Worm (Caenorhabditis elegans) whole organism, young adult: ENCODE measurements around the gene mig-17.
A peak's percentile ranks its signal among the peaks of the same experiment; 100 is the strongest.

Experiments
- B0035.1 ChIP-seq: sonication (generic microtip); optimal IDR thresholded peaks from 2 replicates; lab custom pipeline; 2016; ENCODE audit warnings: missing genetic modification characterization, mild to moderate bottlenecking, missing compliant biosample characterization, missing genotype, missing genetic modification reagents
- C06A6.2 ChIP-seq: fragments of 200-800 bp; sonication (Bioruptor generic); conservative IDR thresholded peaks from 2 replicates; pipeline ENCODE4 v1.3.6; 2022; ENCODE audit warnings: missing genetic modification characterization, missing compliant biosample characterization
- C17E4.6 ChIP-seq: fragments of 200-800 bp; sonication (Bioruptor generic); IDR thresholded peaks from 2 replicates; pipeline ENCODE4 v1.3.6; 2022; ENCODE audit warnings: missing genetic modification reagents, missing genetic modification characterization, missing compliant biosample characterization
- D2030.7 ChIP-seq: fragments of 200-800 bp; sonication (Bioruptor generic); IDR thresholded peaks from 2 replicates; pipeline ENCODE4 v1.3.6; 2022; ENCODE audit warnings: missing genetic modification reagents, missing genetic modification characterization, missing compliant biosample characterization
- F57C9.4 ChIP-seq: sonication (generic microtip); optimal IDR thresholded peaks from 2 replicates; lab custom pipeline; 2017; ENCODE audit warnings: mild to moderate bottlenecking, missing genetic modification characterization, missing compliant biosample characterization
- T26A5.8 ChIP-seq: sonication (generic microtip); optimal IDR thresholded peaks from 2 replicates; lab custom pipeline; 2016; ENCODE audit warnings: missing genetic modification characterization, missing compliant biosample characterization
- Y53F4B.3 ChIP-seq: fragments of 200-800 bp; sonication (Bioruptor generic); IDR thresholded peaks from 2 replicates; pipeline ENCODE4 v1.3.6; 2022; ENCODE audit warnings: missing genetic modification reagents, missing genetic modification characterization, missing compliant biosample characterization
- Y67H2A.10 ChIP-seq: fragments of 200-800 bp; sonication (Bioruptor generic); conservative IDR thresholded peaks from 2 replicates; pipeline ENCODE4 v1.3.6; 2022; ENCODE audit warnings: missing genetic modification reagents, missing genetic modification characterization, missing compliant biosample characterization
- akir-1 ChIP-seq: fragments of 200-800 bp; sonication (Bioruptor generic); optimal IDR thresholded peaks from 2 replicates; lab custom pipeline; 2018; ENCODE audit warnings: mild to moderate bottlenecking, missing genetic modification characterization, moderate library complexity, missing compliant biosample characterization
- aptf-3 ChIP-seq: fragments of 200-800 bp; sonication (Bioruptor generic); IDR thresholded peaks from 2 replicates; pipeline ENCODE4 v1.3.6; 2022; ENCODE audit warnings: missing genetic modification characterization, missing compliant biosample characterization
- bed-1 ChIP-seq: fragments of 200-800 bp; sonication (Bioruptor generic); IDR thresholded peaks from 2 replicates; pipeline ENCODE4 v1.3.6; 2022; ENCODE audit warnings: missing genetic modification reagents, missing genetic modification characterization, missing compliant biosample characterization
- cebp-2 ChIP-seq: fragments of 200-800 bp; sonication (Bioruptor generic); IDR thresholded peaks from 2 replicates; pipeline ENCODE4 v1.3.6; 2022; ENCODE audit warnings: missing genetic modification characterization, missing compliant biosample characterization
- ceh-100 ChIP-seq: fragments of 200-800 bp; sonication (Bioruptor generic); IDR thresholded peaks from 2 replicates; pipeline ENCODE4 v1.3.6; 2022; ENCODE audit warnings: missing genetic modification reagents, missing genetic modification characterization, missing compliant biosample characterization
- ceh-91 ChIP-seq: fragments of 200-800 bp; sonication (Bioruptor generic); IDR thresholded peaks from 2 replicates; pipeline ENCODE4 v1.3.6; 2022; ENCODE audit warnings: missing genetic modification reagents, missing genetic modification characterization, missing compliant biosample characterization
- dpl-1 ChIP-seq: fragments of 150-350 bp; optimal IDR thresholded peaks from 2 replicates; lab custom pipeline; 2014; ENCODE audit warnings: missing biosample characterization, missing genetic modification reagents, missing genetic modification characterization
- efl-1 ChIP-seq: fragments of 150-350 bp; optimal IDR thresholded peaks from 2 replicates; lab custom pipeline; 2014; ENCODE audit warnings: missing biosample characterization, missing genetic modification reagents, missing genetic modification characterization
- egrh-3 ChIP-seq: fragments of 200-800 bp; sonication (Bioruptor generic); IDR thresholded peaks from 2 replicates; pipeline ENCODE4 v1.3.6; 2022; ENCODE audit warnings: missing genetic modification reagents, missing genetic modification characterization, missing compliant biosample characterization
- ets-4 ChIP-seq: fragments of 200-800 bp; sonication (Bioruptor generic); optimal IDR thresholded peaks from 2 replicates; lab custom pipeline; 2018; ENCODE audit warnings: mild to moderate bottlenecking, missing genetic modification characterization, missing compliant biosample characterization
- gei-17 ChIP-seq: fragments of 200-800 bp; sonication (Bioruptor generic); optimal IDR thresholded peaks from 2 replicates; lab custom pipeline; 2018; ENCODE audit warnings: mild to moderate bottlenecking, missing genetic modification characterization, missing compliant biosample characterization
- him-1 ChIP-seq: sonication (generic microtip); optimal IDR thresholded peaks from 2 replicates; lab custom pipeline; 2016; ENCODE audit warnings: missing genotype, missing genetic modification reagents, missing genetic modification characterization, missing compliant biosample characterization
- hlh-12 ChIP-seq: sonication (generic microtip); optimal IDR thresholded peaks from 2 replicates; lab custom pipeline; 2016; ENCODE audit warnings: missing genetic modification characterization, missing compliant biosample characterization
- hlh-26 ChIP-seq: fragments of 200-800 bp; sonication (Bioruptor generic); conservative IDR thresholded peaks from 2 replicates; pipeline ENCODE4 v1.3.6; 2022; ENCODE audit warnings: missing genetic modification reagents, missing genetic modification characterization, missing compliant biosample characterization
- hmg-1.2 ChIP-seq: fragments of 200-800 bp; sonication (Bioruptor generic); IDR thresholded peaks from 2 replicates; pipeline ENCODE4 v1.3.6; 2022; ENCODE audit warnings: missing genetic modification reagents, missing genetic modification characterization, missing compliant biosample characterization
- let-607 ChIP-seq, 2 experiments: fragments of 200-800 bp in 1 of 2; sonication (Bioruptor generic) in 1 of 2; sonication (generic microtip) in 1 of 2; optimal IDR thresholded peaks; 2 replicates each; lab custom pipeline; 2016 to 2018; ENCODE audit warnings: mild to moderate bottlenecking in 2 of 2, missing compliant biosample characterization in 2 of 2, missing genetic modification characterization in 2 of 2, moderate library complexity in 2 of 2, missing genotype in 1 of 2
- lsl-1 ChIP-seq: fragments of 200-800 bp; sonication (Bioruptor generic); optimal IDR thresholded peaks from 2 replicates; lab custom pipeline; 2018; ENCODE audit warnings: mild to moderate bottlenecking, missing genetic modification characterization, moderate library complexity, missing compliant biosample characterization
- madf-10 ChIP-seq: sonication (generic microtip); optimal IDR thresholded peaks from 2 replicates; lab custom pipeline; 2016; ENCODE audit warnings: mild to moderate bottlenecking, missing genetic modification characterization, missing compliant biosample characterization
- madf-3 ChIP-seq: fragments of 200-800 bp; sonication (Bioruptor generic); IDR thresholded peaks from 2 replicates; pipeline ENCODE4 v1.3.6; 2022; ENCODE audit warnings: missing genetic modification reagents, missing genetic modification characterization, missing compliant biosample characterization
- madf-8 ChIP-seq: fragments of 200-800 bp; sonication (Bioruptor generic); conservative IDR thresholded peaks from 2 replicates; pipeline ENCODE4 v1.3.6; 2022; ENCODE audit warnings: missing genetic modification reagents, missing genetic modification characterization, missing compliant biosample characterization
- mel-28 ChIP-seq: sonication (generic microtip); optimal IDR thresholded peaks from 2 replicates; lab custom pipeline; 2016; ENCODE audit warnings: borderline replicate concordance, mild to moderate bottlenecking, missing genetic modification characterization, missing compliant biosample characterization
- mxl-1 ChIP-seq: sonication (generic microtip); optimal IDR thresholded peaks from 2 replicates; lab custom pipeline; 2016; ENCODE audit warnings: missing genetic modification characterization, missing compliant biosample characterization
- nfya-1 ChIP-seq: sonication (generic microtip); optimal IDR thresholded peaks from 2 replicates; lab custom pipeline; 2017; ENCODE audit warnings: antibody characterized with exemption, missing compliant biosample characterization, missing genetic modification characterization, borderline replicate concordance; ENCODE audit not compliant: insufficient read depth
- nfyb-1 ChIP-seq: fragments of 200-800 bp; sonication (Bioruptor generic); IDR thresholded peaks from 2 replicates; pipeline ENCODE4 v1.3.6; 2022; ENCODE audit warnings: missing genetic modification reagents, missing genetic modification characterization, missing compliant biosample characterization
- nhr-27 ChIP-seq: fragments of 200-800 bp; sonication (Bioruptor generic); optimal IDR thresholded peaks from 2 replicates; lab custom pipeline; 2018; ENCODE audit warnings: mild to moderate bottlenecking, missing genetic modification characterization, moderate library complexity, missing compliant biosample characterization
- rcor-1 ChIP-seq: fragments of 200-800 bp; sonication (Bioruptor generic); IDR thresholded peaks from 2 replicates; pipeline ENCODE4 v1.3.6; 2022; ENCODE audit warnings: missing genetic modification reagents, missing genetic modification characterization, missing compliant biosample characterization
- rpc-1 ChIP-seq, 2 experiments: fragments of 150-350 bp in 1 of 2; sonication (generic microtip) in 1 of 2; optimal IDR thresholded peaks; 2 replicates each; lab custom pipeline; 2014 to 2018; ENCODE audit warnings: missing biosample characterization in 1 of 2, missing genetic modification characterization in 1 of 2, missing genetic modification reagents in 1 of 2, missing genotype in 1 of 2
- sea-2 ChIP-seq: fragments of 200-800 bp; sonication (Bioruptor generic); IDR thresholded peaks from 2 replicates; pipeline ENCODE4 v1.3.6; 2022; ENCODE audit warnings: missing genetic modification characterization, missing compliant biosample characterization
- snpc-4 ChIP-seq, 5 experiments: fragments of 150-350 bp in 1 of 5; sonication (generic microtip) in 4 of 5; optimal IDR thresholded peaks; 2 replicates each; lab custom pipeline; 2014 to 2018; ENCODE audit warnings: missing genetic modification characterization in 5 of 5, missing biosample characterization in 3 of 5, antibody characterized with exemption in 2 of 5, mild to moderate bottlenecking in 2 of 5, missing compliant biosample characterization in 2 of 5, missing genotype in 2 of 5, moderate library complexity in 2 of 5, missing genetic modification reagents in 1 of 5
- somi-1 ChIP-seq: fragments of 200-800 bp; sonication (Bioruptor generic); optimal IDR thresholded peaks from 2 replicates; lab custom pipeline; 2018; ENCODE audit warnings: mild to moderate bottlenecking, missing genetic modification characterization, missing compliant biosample characterization
- tbx-9 ChIP-seq: sonication (generic microtip); optimal IDR thresholded peaks from 2 replicates; lab custom pipeline; 2016; ENCODE audit warnings: borderline replicate concordance, missing genetic modification characterization, inconsistent platforms, missing compliant biosample characterization
- zfh-2 ChIP-seq: fragments of 200-800 bp; sonication (Bioruptor generic); conservative IDR thresholded peaks from 2 replicates; pipeline ENCODE4 v1.3.6; 2022; ENCODE audit warnings: missing genetic modification reagents, missing genetic modification characterization, missing compliant biosample characterization
- ztf-6 ChIP-seq: fragments of 200-800 bp; sonication (Bioruptor generic); IDR thresholded peaks from 2 replicates; pipeline ENCODE4 v1.3.6; 2022; ENCODE audit warnings: missing genetic modification reagents, missing genetic modification characterization, missing compliant biosample characterization

mig-17 gene

DNA sequence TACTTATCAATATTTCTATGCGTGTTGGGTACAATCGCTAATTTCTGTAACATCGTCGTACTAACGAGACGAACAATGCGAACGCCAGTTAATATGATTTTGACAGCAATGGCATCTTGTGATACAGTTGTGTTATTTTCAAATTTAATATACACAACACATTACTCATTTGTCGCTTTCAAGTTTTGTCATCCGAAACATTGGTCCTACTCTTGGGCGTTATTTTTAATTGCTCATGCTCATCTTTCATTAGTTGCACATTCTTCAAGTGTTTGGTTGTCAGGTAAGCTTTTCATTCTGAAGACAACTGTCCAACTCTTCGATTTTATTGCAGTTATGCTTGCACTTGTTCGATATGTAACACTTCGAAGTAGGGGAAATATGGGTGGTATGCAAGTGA lies 7.3 kb upstream of the mig-17 start:
- no peak for TF ChIP-seq ceh-91
- TF ChIP-seq dpl-1 (GFP tag; lab: Kevin White, UChicago), result no peak
- TF ChIP-seq akir-1, result no peak
- TF ChIP-seq, all 124 proteins: peak for 0

DNA sequence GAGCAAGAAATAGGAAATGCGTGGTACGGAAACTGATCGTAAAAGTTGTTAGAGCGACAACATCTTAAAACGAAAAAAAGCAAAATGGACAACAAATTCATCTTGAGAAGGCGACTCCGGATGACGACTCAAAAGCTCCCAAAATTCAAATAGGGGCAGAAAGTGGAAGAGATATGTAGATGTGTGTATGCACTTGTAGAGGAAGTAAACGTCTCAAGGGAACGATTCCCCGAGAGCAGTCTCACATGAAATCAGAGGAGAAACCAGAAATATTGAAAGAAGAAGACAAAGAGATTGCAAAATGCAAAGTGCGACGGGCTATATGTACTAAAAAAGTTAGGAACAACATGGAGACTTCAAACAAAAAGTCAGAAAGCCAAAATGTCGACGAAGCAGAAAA lies 3.0 kb upstream of the mig-17 start, which contains the start of gene F57B7.2:
Gene F57B7.2 (minus strand): TSS at position 101 of the 400 bp plus-strand sequence.
- TF ChIP-seq mel-28 (tag; lab: Kevin White, UChicago) (no peak), madf-8 (GFP tag; lab: Robert Waterston, UW) (no peak), C17E4.6 (GFP tag; lab: Robert Waterston, UW) (no peak), ceh-100 (GFP tag; lab: Robert Waterston, UW) (no peak), nfyb-1 (GFP tag; lab: Robert Waterston, UW) (no peak), hlh-26 (GFP tag; lab: Robert Waterston, UW) (no peak), Y67H2A.10 (GFP tag; lab: Robert Waterston, UW) (no peak), rpc-1 (optimal IDR thresholded peaks at IDR 0.05; lab: Kevin White, UChicago) (no peak), rpc-1 (tag; optimal IDR thresholded peaks at IDR 0.05; lab: Kevin White, UChicago) (no peak), D2030.7 (no peak)

DNA sequence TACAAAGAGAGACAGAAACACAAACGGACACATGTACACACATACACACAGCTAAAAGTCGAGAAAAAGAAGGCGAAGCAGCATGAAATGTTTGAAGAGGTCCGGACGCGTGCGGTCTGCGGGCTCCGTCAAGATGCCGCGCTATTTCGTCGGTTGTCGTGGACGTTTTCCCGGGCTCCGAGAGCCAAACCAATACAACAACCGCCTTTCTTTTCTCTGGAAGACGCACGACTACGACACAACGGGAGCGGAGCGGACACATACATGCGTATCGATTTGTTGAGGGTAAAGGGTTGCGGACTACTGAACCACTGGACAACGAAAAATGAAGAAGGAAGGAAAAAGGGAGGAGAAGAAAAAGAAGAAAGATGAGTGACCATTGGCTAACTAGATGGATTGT lies 1.1 kb upstream of the mig-17 start:
- no peak for TF ChIP-seq hlh-12
- TF ChIP-seq madf-10 (tag; lab: Kevin White, UChicago), result peak; percentile 33
- 0 out of 2 replicates have a peak, but pooled peaks have one; percentile 37 for TF ChIP-seq cebp-2
- TF ChIP-seq zfh-2 (GFP tag; lab: Robert Waterston, UW), result peak; percentile 82

DNA sequence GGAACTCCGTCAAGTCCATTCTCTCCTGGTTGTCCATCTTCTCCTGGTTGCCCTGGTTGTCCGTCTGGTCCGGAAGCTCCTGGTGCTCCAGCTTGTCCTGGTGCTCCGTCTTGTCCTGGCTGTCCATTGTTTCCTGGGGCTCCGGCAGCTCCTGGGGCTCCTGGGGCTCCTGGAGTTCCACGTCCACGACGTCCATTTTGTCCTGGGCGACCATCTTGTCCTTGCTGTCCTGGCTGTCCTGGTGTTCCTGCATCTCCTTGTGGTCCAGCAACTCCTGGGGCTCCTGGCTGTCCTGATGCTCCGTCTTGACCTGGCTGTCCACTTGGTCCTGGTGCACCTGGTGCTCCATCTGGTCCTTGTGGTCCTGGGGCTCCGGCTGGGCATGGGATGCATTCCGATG lies 2.9 kb downstream of the mig-17 start:
- TF ChIP-seq him-1 (tag; lab: Kevin White, UChicago) (no peak), F57C9.4 (tag; lab: Kevin White, UChicago) (no peak), ets-4 (no peak), ceh-100 (GFP tag; lab: Robert Waterston, UW) (no peak), zfh-2 (GFP tag; lab: Robert Waterston, UW) (peak; percentile 93), Y53F4B.3 (GFP tag; lab: Robert Waterston, UW) (no peak), egrh-3 (peak; percentile 81), mxl-1 (no peak)

DNA sequence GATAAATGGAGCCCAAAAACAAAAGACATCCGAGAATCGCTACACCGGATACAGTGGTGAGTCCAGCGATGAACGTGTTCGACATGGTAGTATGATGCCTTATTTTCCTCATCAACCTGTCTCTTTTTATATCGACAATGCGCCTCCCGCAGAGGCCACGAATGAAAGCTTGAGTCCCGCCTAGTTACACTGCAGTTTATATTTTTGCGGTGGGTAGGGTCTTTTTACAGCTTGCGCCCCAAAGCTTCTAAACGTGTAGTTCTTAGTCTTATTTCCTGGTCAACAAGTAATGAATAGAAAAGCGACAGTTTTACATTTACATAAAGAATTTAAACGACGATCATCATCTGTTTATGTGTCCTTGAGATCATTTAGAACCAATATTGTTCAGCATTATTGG lies 3.8 kb downstream of the mig-17 start, which contains the start of gene col-156:
Gene col-156 (minus strand): TSS at position 101 of the 400 bp plus-strand sequence.
- TF ChIP-seq tbx-9 (no peak), lsl-1 (GFP tag; lab: Kevin White, UChicago) (no peak), nfya-1 (no peak), T26A5.8 (no peak), aptf-3 (GFP tag; lab: Robert Waterston, UW) (no peak), ztf-6 (GFP tag; lab: Robert Waterston, UW) (no peak), C06A6.2 (GFP tag; lab: Robert Waterston, UW) (no peak), sea-2 (GFP tag; lab: Robert Waterston, UW) (no peak), rcor-1 (GFP tag; lab: Robert Waterston, UW) (no peak)
- TF ChIP-seq, all 124 proteins: peak for 0

DNA sequence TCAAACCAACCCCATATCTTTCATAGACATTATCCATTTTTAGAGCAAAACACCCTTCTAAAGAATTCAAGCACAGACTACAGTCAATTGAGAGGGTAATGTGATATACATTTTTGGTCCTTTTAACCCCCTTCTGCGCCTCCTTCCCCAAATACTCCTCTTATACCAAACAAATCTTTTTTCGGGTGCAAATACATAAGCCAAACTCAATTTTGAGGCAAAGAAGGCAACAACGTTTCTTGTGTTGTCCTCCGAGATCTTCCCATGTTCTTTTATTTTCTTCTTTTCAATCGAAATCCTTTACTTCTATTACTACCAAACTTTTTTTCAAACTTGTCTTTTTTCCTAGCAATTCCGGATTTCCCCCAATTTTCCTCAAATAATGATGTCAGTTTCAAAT lies 8.4 kb downstream of the mig-17 start:
- TF ChIP-seq efl-1, result no peak
- TF ChIP-seq madf-3 (GFP tag; lab: Robert Waterston, UW), result no peak
- no peak for TF ChIP-seq somi-1 (GFP tag; lab: Kevin White, UChicago)
- TF ChIP-seq gei-17 (GFP tag; lab: Kevin White, UChicago), result no peak
- no peak for TF ChIP-seq Y67H2A.10 (GFP tag; lab: Robert Waterston, UW)
- no peak for TF ChIP-seq snpc-4 (GFP tag; optimal IDR thresholded peaks at IDR 0.05; lab: Kevin White, UChicago)
- no peak for TF ChIP-seq snpc-4 (tag; optimal IDR thresholded peaks at IDR 0.05; lab: Kevin White, UChicago)
- TF ChIP-seq hmg-1.2 (GFP tag; lab: Robert Waterston, UW), result no peak
- no peak for TF ChIP-seq nhr-27 (tag; lab: Kevin White, UChicago)
- no peak for TF ChIP-seq let-607 (tag; optimal IDR thresholded peaks at IDR 0.05; lab: Kevin White, UChicago)
- no peak for TF ChIP-seq bed-1 (GFP tag; lab: Robert Waterston, UW)
- no peak for TF ChIP-seq B0035.1 (tag; lab: Kevin White, UChicago)
